Worm (Caenorhabditis elegans) whole organism, midembryonic: ENCODE results near the gene cft-1.

Experiments used
- T22C8.4 ChIP-seq: fragments of 200-800 bp; sonication (Bioruptor generic); IDR thresholded peaks from 2 replicates; pipeline ENCODE4 v1.3.6; 2022; ENCODE audit warnings: missing genetic modification characterization, missing compliant biosample characterization
- flt-1 ChIP-seq: fragments of 200-800 bp; sonication (Bioruptor generic); IDR thresholded peaks from 2 replicates; pipeline ENCODE4 v1.3.6; 2022; ENCODE audit warnings: missing genetic modification characterization, missing compliant biosample characterization
- klf-2 ChIP-seq: fragments of 200-800 bp; sonication (Bioruptor generic); conservative IDR thresholded peaks from 2 replicates; pipeline ENCODE4 v1.3.6; 2022; ENCODE audit warnings: missing genetic modification reagents, missing genetic modification characterization, missing compliant biosample characterization
- med-1 ChIP-seq: sonication (generic microtip); optimal IDR thresholded peaks from 2 replicates; lab custom pipeline; 2017; ENCODE audit warnings: missing genetic modification characterization, mild to moderate bottlenecking, missing compliant biosample characterization, antibody characterized with exemption, missing genetic modification reagents; ENCODE audit not compliant: insufficient read depth
- tab-1 ChIP-seq: fragments of 200-800 bp; sonication (Bioruptor generic); IDR thresholded peaks from 2 replicates; pipeline ENCODE4 v1.3.6; 2022; ENCODE audit warnings: missing genetic modification characterization, missing compliant biosample characterization

DNA sequence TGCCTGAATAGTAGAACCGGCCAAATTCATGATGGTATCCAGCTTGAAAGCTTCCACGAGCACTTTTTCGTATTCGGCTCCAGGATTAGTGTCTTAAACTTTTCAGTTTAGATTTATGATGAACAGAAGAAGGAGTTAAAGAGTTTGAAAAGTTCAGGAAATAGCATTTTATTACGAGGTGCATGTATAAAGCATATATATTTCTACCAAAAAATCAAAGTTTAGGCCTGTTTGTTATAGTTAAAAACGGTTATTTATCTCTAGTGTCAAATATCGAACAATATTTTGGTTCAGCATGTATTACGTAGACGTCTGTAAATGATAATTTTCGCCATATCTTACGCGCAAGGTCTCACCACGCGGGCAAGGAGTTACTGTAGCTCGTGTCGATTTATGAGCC is 42.7 kb downstream of the cft-1 start, which contains the start of gene klc-2:
- TF ChIP-seq flt-1 (GFP tag; lab: Robert Waterston, UW) (no peak), T22C8.4 (GFP tag; lab: Robert Waterston, UW) (no peak), tab-1 (GFP tag; lab: Robert Waterston, UW) (no peak), med-1 (GFP tag; lab: Kevin White, UChicago) (no peak), klf-2 (GFP tag; lab: Robert Waterston, UW) (no peak)
